Fruit fly (Drosophila melanogaster) whole organism, pupa: ENCODE data around the gene pzg.

Experiments
- CG12605 ChIP-seq: fragments of 200-800 bp; sonication (Bioruptor generic); IDR thresholded peaks from 2 replicates; pipeline ENCODE4 v1.3.6; 2022; ENCODE audit warnings: missing biosample characterization, missing genetic modification characterization
- CG14655 ChIP-seq: fragments of 200-800 bp; sonication (Bioruptor generic); optimal IDR thresholded peaks from 3 replicates; lab custom pipeline; 2017; ENCODE audit warnings: mild to moderate bottlenecking, missing biosample characterization, missing genetic modification reagents, missing genetic modification characterization
- CG15710 ChIP-seq: fragments of 200-800 bp; sonication (Bioruptor generic); optimal IDR thresholded peaks from 2 replicates; lab custom pipeline; 2018; ENCODE audit warnings: missing biosample characterization, mild to moderate bottlenecking, missing genetic modification characterization, moderate library complexity
- CG32121 ChIP-seq: fragments of 200-800 bp; sonication (Bioruptor generic); IDR thresholded peaks from 2 replicates; pipeline ENCODE4 v1.3.6; 2022; ENCODE audit warnings: missing biosample characterization, missing genetic modification characterization
- CG34367 ChIP-seq: fragments of 200-800 bp; sonication (Bioruptor generic); optimal IDR thresholded peaks from 2 replicates; lab custom pipeline; 2018; ENCODE audit warnings: missing biosample characterization, mild to moderate bottlenecking, missing genetic modification characterization
- CG4496 ChIP-seq: fragments of 200-800 bp; sonication (Bioruptor generic); IDR thresholded peaks from 3 replicates; pipeline ENCODE4 v1.3.6; 2022; ENCODE audit warnings: missing biosample characterization, missing genetic modification characterization
- CG8159 ChIP-seq: fragments of 200-800 bp; sonication (Bioruptor generic); optimal IDR thresholded peaks from 3 replicates; lab custom pipeline; 2018; ENCODE audit warnings: missing biosample characterization, mild to moderate bottlenecking, missing genetic modification characterization, moderate library complexity
- CG8301 ChIP-seq: fragments of 200-800 bp; sonication (Bioruptor generic); optimal IDR thresholded peaks from 2 replicates; lab custom pipeline; 2018; ENCODE audit warnings: missing biosample characterization, mild to moderate bottlenecking, missing genetic modification characterization
- EcR ChIP-seq: fragments of 200-800 bp; sonication (Bioruptor generic); optimal IDR thresholded peaks from 3 replicates; lab custom pipeline; 2019; ENCODE audit warnings: missing biosample characterization, missing genetic modification characterization, mild to moderate bottlenecking, moderate library complexity, missing genetic modification reagents
- Pif1B ChIP-seq: fragments of 200-800 bp; sonication (Bioruptor generic); optimal IDR thresholded peaks from 3 replicates; lab custom pipeline; 2016; ENCODE audit warnings: missing biosample characterization, missing genetic modification characterization
- Snoo ChIP-seq: fragments of 200-800 bp; sonication (Bioruptor generic); optimal IDR thresholded peaks from 3 replicates; lab custom pipeline; 2017; ENCODE audit warnings: missing biosample characterization, mild to moderate bottlenecking, missing genetic modification characterization, inconsistent platforms
- fd96Ca ChIP-seq: fragments of 200-800 bp; sonication (Bioruptor generic); IDR thresholded peaks from 3 replicates; pipeline ENCODE4 v1.3.6; 2022; ENCODE audit warnings: missing biosample characterization, missing genetic modification characterization
- gl ChIP-seq: fragments of 200-800 bp; sonication (Bioruptor generic); optimal IDR thresholded peaks from 2 replicates; lab custom pipeline; 2018; ENCODE audit warnings: missing biosample characterization, mild to moderate bottlenecking, missing genetic modification characterization
- rn ChIP-seq: fragments of 200-800 bp; sonication (Bioruptor generic); IDR thresholded peaks from 2 replicates; pipeline ENCODE4 v1.3.6; 2022; ENCODE audit warnings: missing biosample characterization, missing genetic modification characterization

dm6 chr3L:21299203-21299602, 13.3 kb downstream of the pzg start:
- TF ChIP-seq Snoo (tag; lab: Kevin White, UChicago), result no peak
- no peak for TF ChIP-seq CG8301 (tag; lab: Kevin White, UChicago)
- TF ChIP-seq gl (tag; lab: Kevin White, UChicago), result no peak
- TF ChIP-seq CG34367 (tag; lab: Kevin White, UChicago), result no peak
- no peak for TF ChIP-seq Pif1B (GFP tag; lab: Kevin White, UChicago)
- no peak for TF ChIP-seq fd96Ca (GFP tag; lab: Robert Waterston, UW)
- TF ChIP-seq CG14655 (GFP tag; lab: Kevin White, UChicago), result no peak
- no peak for TF ChIP-seq CG12605 (GFP tag; lab: Robert Waterston, UW)
- no peak for TF ChIP-seq CG32121 (GFP tag; lab: Robert Waterston, UW)
- TF ChIP-seq CG15710 (tag; lab: Kevin White, UChicago), result no peak
- TF ChIP-seq CG8159 (tag; lab: Kevin White, UChicago), result no peak
- no peak for TF ChIP-seq rn (GFP tag; lab: Robert Waterston, UW)
- no peak for TF ChIP-seq EcR (GFP tag; lab: Kevin White, UChicago)
- TF ChIP-seq CG4496 (GFP tag; lab: Robert Waterston, UW), result no peak
